Worm (Caenorhabditis elegans) whole organism, L4 larva: ENCODE measurements around the gene Y38E10A.2.

Experiments used
- D1046.2 ChIP-seq: fragments of 200-800 bp; sonication (Bioruptor generic); IDR thresholded peaks from 2 replicates; pipeline ENCODE4 v1.3.6; 2022; ENCODE audit warnings: missing genetic modification characterization, missing compliant biosample characterization
- T20F7.1 ChIP-seq: fragments of 200-800 bp; sonication (Bioruptor generic); optimal IDR thresholded peaks from 2 replicates; lab custom pipeline; 2018; ENCODE audit warnings: mild to moderate bottlenecking, missing genetic modification characterization, missing compliant biosample characterization
- T26A8.4 ChIP-seq: fragments of 200-800 bp; sonication (Bioruptor generic); IDR thresholded peaks from 2 replicates; pipeline ENCODE4 v1.3.6; 2022; ENCODE audit warnings: missing genetic modification characterization, missing compliant biosample characterization
- Y105C5A.15 ChIP-seq: fragments of 200-800 bp; sonication (Bioruptor generic); IDR thresholded peaks from 2 replicates; pipeline ENCODE4 v1.3.6; 2022; ENCODE audit warnings: missing genetic modification characterization, missing compliant biosample characterization
- Y75B8A.6 ChIP-seq: fragments of 200-800 bp; sonication (Bioruptor generic); IDR thresholded peaks from 2 replicates; pipeline ENCODE4 v1.3.6; 2022; ENCODE audit warnings: missing genetic modification reagents, missing genetic modification characterization, missing compliant biosample characterization
- aha-1 ChIP-seq: fragments of 150-350 bp; peaks from one replicate; lab custom pipeline; 2014; ENCODE audit warnings: missing biosample characterization, missing genetic modification characterization
- ama-1 ChIP-seq: fragments of 150-350 bp; optimal IDR thresholded peaks from 2 replicates; lab custom pipeline; 2014; ENCODE audit warnings: inconsistent platforms, mixed read lengths
- dmd-6 ChIP-seq: fragments of 200-800 bp; sonication (Bioruptor generic); IDR thresholded peaks from 2 replicates; pipeline ENCODE4 v1.3.6; 2022; ENCODE audit warnings: missing genetic modification reagents, missing genetic modification characterization, missing compliant biosample characterization
- dmd-8 ChIP-seq: fragments of 200-800 bp; sonication (Bioruptor generic); IDR thresholded peaks from 2 replicates; pipeline ENCODE4 v1.3.6; 2022; ENCODE audit warnings: missing genetic modification characterization, missing compliant biosample characterization
- dmd-9 ChIP-seq: fragments of 200-800 bp; sonication (Bioruptor generic); IDR thresholded peaks from 2 replicates; pipeline ENCODE4 v1.3.6; 2022; ENCODE audit warnings: missing genetic modification reagents, missing genetic modification characterization, missing compliant biosample characterization
- egl-43 ChIP-seq: fragments of 200-800 bp; sonication (Bioruptor generic); IDR thresholded peaks from 2 replicates; pipeline ENCODE4 v1.3.6; 2022; ENCODE audit warnings: missing genetic modification reagents, missing genetic modification characterization, missing compliant biosample characterization
- fkh-10 ChIP-seq: fragments of 150-350 bp; optimal IDR thresholded peaks from 2 replicates; lab custom pipeline; 2014; ENCODE audit warnings: missing biosample characterization, missing genetic modification reagents, missing genetic modification characterization
- hif-1 ChIP-seq, 2 experiments: sonication (generic microtip); optimal IDR thresholded peaks; 2 replicates each; lab custom pipeline; 2016 to 2017; ENCODE audit warnings: missing compliant biosample characterization in 2 of 2, missing genetic modification characterization in 2 of 2, missing genetic modification reagents in 2 of 2, missing genotype in 2 of 2, mild to moderate bottlenecking in 1 of 2
- hlh-11 ChIP-seq: fragments of 200-800 bp; sonication (Bioruptor generic); optimal IDR thresholded peaks from 2 replicates; lab custom pipeline; 2018; ENCODE audit warnings: mild to moderate bottlenecking, missing genetic modification characterization, missing compliant biosample characterization
- hlh-30 ChIP-seq: sonication (generic microtip); optimal IDR thresholded peaks from 2 replicates; lab custom pipeline; 2017; ENCODE audit warnings: antibody characterized with exemption, mild to moderate bottlenecking, missing genetic modification characterization, missing compliant biosample characterization; ENCODE audit not compliant: insufficient read depth
- lim-7 ChIP-seq: fragments of 200-800 bp; sonication (Bioruptor generic); IDR thresholded peaks from 2 replicates; pipeline ENCODE4 v1.3.6; 2022; ENCODE audit warnings: missing genetic modification characterization, missing compliant biosample characterization
- lin-1 ChIP-seq: fragments of 200-800 bp; sonication (Bioruptor generic); IDR thresholded peaks from 2 replicates; pipeline ENCODE4 v1.3.6; 2022; ENCODE audit warnings: missing genetic modification reagents, missing genetic modification characterization, missing compliant biosample characterization
- lin-29 ChIP-seq: fragments of 200-800 bp; sonication (Bioruptor generic); IDR thresholded peaks from 2 replicates; pipeline ENCODE4 v1.3.6; 2022; ENCODE audit warnings: missing genetic modification reagents, missing genetic modification characterization, missing compliant biosample characterization
- lin-39 ChIP-seq: fragments of 150-350 bp; optimal IDR thresholded peaks from 2 replicates; lab custom pipeline; 2014; ENCODE audit warnings: missing biosample characterization, missing genetic modification reagents, missing genetic modification characterization
- lsy-2 ChIP-seq, 2 experiments: fragments of 150-350 bp in 1 of 2; sonication (generic microtip) in 1 of 2; optimal IDR thresholded peaks; 2 replicates each; lab custom pipeline; 2014 to 2017; ENCODE audit warnings: missing biosample characterization in 2 of 2, missing genetic modification characterization in 2 of 2
- mdl-1 ChIP-seq, 2 experiments: fragments of 150-350 bp in 1 of 2; sonication (generic microtip) in 1 of 2; optimal IDR thresholded peaks; 2 replicates each; lab custom pipeline; 2014 to 2017; ENCODE audit warnings: missing biosample characterization in 2 of 2, missing genetic modification characterization in 2 of 2
- mxl-3 ChIP-seq: fragments of 200-800 bp; sonication (Bioruptor generic); optimal IDR thresholded peaks from 2 replicates; lab custom pipeline; 2018; ENCODE audit warnings: mild to moderate bottlenecking, missing genetic modification characterization, missing compliant biosample characterization
- nhr-111 ChIP-seq: fragments of 200-800 bp; sonication (Bioruptor generic); optimal IDR thresholded peaks from 2 replicates; lab custom pipeline; 2018; ENCODE audit warnings: mild to moderate bottlenecking, missing genetic modification characterization, missing compliant biosample characterization
- nhr-28 ChIP-seq: fragments of 150-350 bp; optimal IDR thresholded peaks from 2 replicates; lab custom pipeline; 2014; ENCODE audit warnings: missing biosample characterization, missing genetic modification characterization
- nhr-41 ChIP-seq: fragments of 200-800 bp; sonication (Bioruptor generic); IDR thresholded peaks from 2 replicates; pipeline ENCODE4 v1.3.6; 2022; ENCODE audit warnings: missing genetic modification reagents, missing genetic modification characterization, missing compliant biosample characterization
- nhr-48 ChIP-seq: sonication (generic microtip); optimal IDR thresholded peaks from 2 replicates; lab custom pipeline; 2016; ENCODE audit warnings: mild to moderate bottlenecking, missing genetic modification characterization, missing compliant biosample characterization
- nhr-6 ChIP-seq: fragments of 150-350 bp; optimal IDR thresholded peaks from 2 replicates; lab custom pipeline; 2014; ENCODE audit warnings: missing biosample characterization, missing genetic modification characterization
- nhr-76 ChIP-seq: fragments of 150-350 bp; optimal IDR thresholded peaks from 2 replicates; lab custom pipeline; 2014; ENCODE audit warnings: missing biosample characterization, missing genetic modification characterization
- pqm-1 ChIP-seq: sonication (generic microtip); optimal IDR thresholded peaks from 2 replicates; lab custom pipeline; 2017; ENCODE audit warnings: missing biosample characterization, missing genetic modification characterization
- spr-1 ChIP-seq: sonication (generic microtip); optimal IDR thresholded peaks from 2 replicates; lab custom pipeline; 2016; ENCODE audit warnings: mild to moderate bottlenecking, missing genetic modification characterization, missing compliant biosample characterization
- spr-3 ChIP-seq: fragments of 200-800 bp; sonication (Bioruptor generic); optimal IDR thresholded peaks from 2 replicates; lab custom pipeline; 2018; ENCODE audit warnings: mild to moderate bottlenecking, missing genetic modification characterization, missing compliant biosample characterization
- unc-62 ChIP-seq, 3 experiments: fragments of 150-350 bp in 1 of 3; sonication (generic microtip); optimal IDR thresholded peaks in 2 of 3; peaks in 1 of 3; 1 replicate in 1 of 3; 2 replicates in 2 of 3; lab custom pipeline; 2014 to 2017; ENCODE audit warnings: missing biosample characterization in 3 of 3, missing genetic modification characterization in 3 of 3, missing genetic modification reagents in 3 of 3, missing genotype in 1 of 3
- vab-7 ChIP-seq: fragments of 200-800 bp; sonication (Bioruptor generic); IDR thresholded peaks from 2 replicates; pipeline ENCODE4 v1.3.6; 2022; ENCODE audit warnings: missing genetic modification reagents, missing genetic modification characterization, missing compliant biosample characterization
- zag-1 ChIP-seq: fragments of 150-350 bp; optimal IDR thresholded peaks from 2 replicates; lab custom pipeline; 2014; ENCODE audit warnings: missing biosample characterization, missing genetic modification characterization
- zip-11 ChIP-seq: fragments of 200-800 bp; sonication (Bioruptor generic); IDR thresholded peaks from 2 replicates; pipeline ENCODE4 v1.3.6; 2022; ENCODE audit warnings: missing genetic modification characterization, missing compliant biosample characterization

The Y38E10A.2 gene

ce11 chrII:12615413-12615812, 42.0 kb upstream of the Y38E10A.2 start:
- TF ChIP-seq dmd-6 (peak; percentile 93), aha-1 (tag; lab: Kevin White, UChicago) (peak; percentile 99), dmd-9 (GFP tag; lab: Robert Waterston, UW) (no peak), hlh-11 (tag; lab: Kevin White, UChicago) (peak; percentile 16), mxl-3 (GFP tag; lab: Kevin White, UChicago) (peak; percentile 85), unc-62 (GFP tag; optimal IDR thresholded peaks at IDR 0.05 in 1 of 2; lab: Kevin White, UChicago) (peak in 1 of 2 experiments; percentile 93), unc-62 (tag; optimal IDR thresholded peaks at IDR 0.05; lab: Kevin White, UChicago) (no peak), T20F7.1 (GFP tag; lab: Kevin White, UChicago) (no peak), hif-1 (tag; optimal IDR thresholded peaks at IDR 0.05; lab: Kevin White, UChicago) (peak; percentile 93 to 96), nhr-48 (tag; lab: Kevin White, UChicago) (peak; percentile 97), hlh-30 (peak; percentile 28), nhr-28 (tag; lab: Kevin White, UChicago) (peak; percentile 60), mdl-1 (tag; optimal IDR thresholded peaks at IDR 0.05; lab: Kevin White, UChicago) (peak in 1 of 2 experiments; percentile 5), vab-7 (GFP tag; lab: Robert Waterston, UW) (no peak)
- TF ChIP-seq, all 104 proteins: peak for 10

ce11 chrII:12612218-12612617, 38.8 kb upstream of the Y38E10A.2 start, which contains the start of gene nspe-4:
TSS of gene nspe-4 (plus strand) at chrII:12612518.
- no peak for TF ChIP-seq lin-39 (tag; lab: Kevin White, UChicago)
- TF ChIP-seq lsy-2 (tag; optimal IDR thresholded peaks at IDR 0.05; lab: Kevin White, UChicago) = no peak
- TF ChIP-seq hif-1 (tag; optimal IDR thresholded peaks at IDR 0.05; lab: Kevin White, UChicago) = no peak
- no peak for TF ChIP-seq ama-1
- no peak for TF ChIP-seq fkh-10
- TF ChIP-seq nhr-111 (GFP tag; lab: Kevin White, UChicago) = no peak
- no peak for TF ChIP-seq hlh-30
- TF ChIP-seq dmd-9 (GFP tag; lab: Robert Waterston, UW) = no peak
- TF ChIP-seq egl-43 = no peak
- TF ChIP-seq nhr-76 (tag; lab: Kevin White, UChicago) = no peak
- TF ChIP-seq mdl-1 (tag; optimal IDR thresholded peaks at IDR 0.05; lab: Kevin White, UChicago) = no peak
- TF ChIP-seq spr-3 (GFP tag; lab: Kevin White, UChicago) = no peak
- no peak for TF ChIP-seq zip-11 (GFP tag; lab: Robert Waterston, UW)

DNA sequence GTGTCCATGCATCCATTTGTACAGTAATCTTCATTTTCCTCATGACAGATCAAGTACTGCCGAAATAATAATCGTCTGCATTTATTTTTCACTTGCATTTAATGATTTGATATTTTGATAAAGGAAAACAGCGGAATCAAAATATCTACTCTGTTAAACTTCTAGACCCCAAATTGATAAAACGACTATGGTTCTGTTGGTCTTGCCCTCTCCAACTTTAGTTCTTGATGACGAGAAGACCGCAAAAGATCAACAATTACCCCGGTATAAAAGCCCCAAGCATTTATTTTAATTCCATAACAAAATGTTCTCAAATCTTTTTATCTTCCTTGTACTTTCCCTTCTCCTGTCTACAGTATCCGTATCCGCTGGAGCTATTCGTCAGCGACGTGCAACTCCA, 35.2 kb upstream of the Y38E10A.2 start, which contains the start of gene Y38E10A.9:
TSS of gene Y38E10A.9 (plus strand) at position 301 of the 400 bp plus-strand sequence.
- TF ChIP-seq fkh-10 (no peak), hif-1 (tag; optimal IDR thresholded peaks at IDR 0.05; lab: Kevin White, UChicago) (no peak), aha-1 (tag; lab: Kevin White, UChicago) (no peak), lin-29 (GFP tag; lab: Robert Waterston, UW) (no peak), nhr-48 (tag; lab: Kevin White, UChicago) (no peak), Y75B8A.6 (GFP tag; lab: Robert Waterston, UW) (no peak), nhr-6 (tag; lab: Kevin White, UChicago) (no peak), lin-39 (tag; lab: Kevin White, UChicago) (no peak), D1046.2 (GFP tag; lab: Robert Waterston, UW) (no peak), nhr-41 (GFP tag; lab: Robert Waterston, UW) (no peak), pqm-1 (tag; lab: Kevin White, UChicago) (no peak), zag-1 (tag; lab: Kevin White, UChicago) (no peak), spr-1 (tag; lab: Kevin White, UChicago) (no peak), lim-7 (GFP tag; lab: Robert Waterston, UW) (no peak)

DNA sequence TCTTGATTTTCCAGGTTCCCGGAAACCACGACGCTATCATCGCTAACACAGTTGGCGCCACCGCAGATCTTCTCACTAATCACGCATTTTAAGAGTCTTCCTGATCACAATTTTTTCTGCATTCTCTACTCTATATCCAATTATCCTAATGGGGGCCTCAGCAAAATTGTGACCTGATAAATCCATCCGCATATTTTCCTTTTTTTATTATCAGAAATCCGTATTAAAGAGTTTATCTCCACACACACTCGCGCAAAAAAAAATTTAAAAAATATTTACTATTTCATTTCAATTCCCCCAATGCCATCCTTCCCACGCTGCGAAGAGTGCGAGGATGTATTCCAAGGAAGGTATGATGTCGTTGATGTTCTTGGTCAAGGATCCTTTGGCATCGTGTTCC, 33.5 kb upstream of the Y38E10A.2 start, which contains the start of gene Y38E10A.8:
TSS of gene Y38E10A.8 (plus strand) at position 301 of the 400 bp plus-strand sequence.
- TF ChIP-seq nhr-48 (tag; lab: Kevin White, UChicago) (no peak), unc-62 (GFP tag; optimal IDR thresholded peaks at IDR 0.05 in 1 of 2; lab: Kevin White, UChicago) (peak in 1 of 2 experiments; percentile 27), unc-62 (tag; optimal IDR thresholded peaks at IDR 0.05; lab: Kevin White, UChicago) (no peak)

DNA sequence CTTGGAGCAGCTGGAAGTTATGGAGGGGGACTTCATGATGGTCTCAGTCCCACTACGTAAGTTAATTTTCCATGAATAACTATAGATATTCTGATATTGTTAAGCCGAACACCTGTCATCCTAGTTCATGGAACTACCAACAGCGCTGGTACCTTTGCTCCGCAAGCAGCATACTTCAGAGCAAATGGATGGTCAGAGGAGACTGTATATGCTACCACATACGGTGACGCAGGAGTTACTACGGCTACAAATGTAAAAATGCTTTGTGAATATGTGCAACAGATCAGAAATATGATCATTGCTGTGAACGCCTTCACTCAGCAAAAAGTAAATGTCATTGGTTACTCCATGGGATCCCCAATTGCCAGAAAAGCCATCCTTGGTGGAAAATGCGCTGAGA, 32.7 kb upstream of the Y38E10A.2 start:
- TF ChIP-seq mdl-1 (tag; optimal IDR thresholded peaks at IDR 0.05; lab: Kevin White, UChicago) (no peak), T26A8.4 (GFP tag; lab: Robert Waterston, UW) (no peak), egl-43 (no peak), Y105C5A.15 (GFP tag; lab: Robert Waterston, UW) (0 out of 2 replicates have a peak, but pooled peaks have one; percentile 19), unc-62 (GFP tag; optimal IDR thresholded peaks at IDR 0.05 in 1 of 2; lab: Kevin White, UChicago) (peak in 1 of 2 experiments; percentile 96), unc-62 (tag; optimal IDR thresholded peaks at IDR 0.05; lab: Kevin White, UChicago) (no peak), hlh-30 (no peak), lin-1 (GFP tag; lab: Robert Waterston, UW) (no peak), dmd-8 (GFP tag; lab: Robert Waterston, UW) (no peak), hif-1 (tag; optimal IDR thresholded peaks at IDR 0.05; lab: Kevin White, UChicago) (no peak)
- TF ChIP-seq, all 104 proteins: peak for 2
